Worm (Caenorhabditis elegans) whole organism, L4 larva: ENCODE results near the gene bath-5.

ENCODE experiments used
- F10B5.3 ChIP-seq: sonication (generic microtip); optimal IDR thresholded peaks from 2 replicates; lab custom pipeline; 2016; ENCODE audit warnings: mild to moderate bottlenecking, missing genetic modification characterization, missing compliant biosample characterization
- F37D6.2 ChIP-seq: sonication (generic microtip); optimal IDR thresholded peaks from 2 replicates; lab custom pipeline; 2016; ENCODE audit warnings: mild to moderate bottlenecking, missing genetic modification characterization, missing compliant biosample characterization
- T26A8.4 ChIP-seq: fragments of 200-800 bp; sonication (Bioruptor generic); IDR thresholded peaks from 2 replicates; pipeline ENCODE4 v1.3.6; 2022; ENCODE audit warnings: missing genetic modification characterization, missing compliant biosample characterization
- Y105C5A.15 ChIP-seq: fragments of 200-800 bp; sonication (Bioruptor generic); IDR thresholded peaks from 2 replicates; pipeline ENCODE4 v1.3.6; 2022; ENCODE audit warnings: missing genetic modification characterization, missing compliant biosample characterization
- Y48G9A.11 ChIP-seq: fragments of 200-800 bp; sonication (Bioruptor generic); IDR thresholded peaks from 2 replicates; pipeline ENCODE4 v1.3.6; 2022; ENCODE audit warnings: missing genetic modification reagents, missing genetic modification characterization, missing compliant biosample characterization
- Y5F2A.4 ChIP-seq: fragments of 200-800 bp; sonication (Bioruptor generic); optimal IDR thresholded peaks from 2 replicates; lab custom pipeline; 2018; ENCODE audit warnings: mild to moderate bottlenecking, missing genetic modification characterization, missing compliant biosample characterization
- ZK337.2 ChIP-seq: fragments of 200-800 bp; sonication (Bioruptor generic); IDR thresholded peaks from 2 replicates; pipeline ENCODE4 v1.3.6; 2022; ENCODE audit warnings: missing genetic modification reagents, missing genetic modification characterization, missing compliant biosample characterization
- aha-1 ChIP-seq: fragments of 150-350 bp; peaks from one replicate; lab custom pipeline; 2014; ENCODE audit warnings: missing biosample characterization, missing genetic modification characterization
- aly-2 ChIP-seq: sonication (generic microtip); optimal IDR thresholded peaks from 2 replicates; lab custom pipeline; 2018; ENCODE audit warnings: missing biosample characterization, missing genetic modification characterization
- arid-1 ChIP-seq: fragments of 200-800 bp; sonication (Bioruptor generic); conservative IDR thresholded peaks from 2 replicates; pipeline ENCODE4 v1.3.6; 2022; ENCODE audit warnings: missing genetic modification reagents, missing genetic modification characterization, missing compliant biosample characterization
- ceh-20 ChIP-seq: fragments of 200-800 bp; sonication (Bioruptor generic); IDR thresholded peaks from 2 replicates; pipeline ENCODE4 v1.3.6; 2022; ENCODE audit warnings: missing genetic modification reagents, missing genetic modification characterization, missing compliant biosample characterization
- ceh-62 ChIP-seq: sonication (generic microtip); optimal IDR thresholded peaks from 2 replicates; lab custom pipeline; 2017; ENCODE audit warnings: missing biosample characterization, missing genetic modification characterization
- ceh-82 ChIP-seq: sonication (generic microtip); optimal IDR thresholded peaks from 2 replicates; lab custom pipeline; 2017; ENCODE audit warnings: missing biosample characterization, missing genetic modification characterization
- daf-12 ChIP-seq: fragments of 150-350 bp; optimal IDR thresholded peaks from 2 replicates; lab custom pipeline; 2014; ENCODE audit warnings: missing biosample characterization, missing genetic modification reagents, missing genetic modification characterization
- daf-16 ChIP-seq, 3 experiments: sonication (generic microtip); optimal IDR thresholded peaks; 2 replicates each; lab custom pipeline; 2016 to 2017; ENCODE audit warnings: missing genetic modification characterization in 3 of 3, missing genetic modification reagents in 3 of 3, mild to moderate bottlenecking in 2 of 3, missing compliant biosample characterization in 2 of 3, missing biosample characterization in 1 of 3, moderate library complexity in 1 of 3
- daf-19 ChIP-seq: fragments of 200-800 bp; sonication (Bioruptor generic); conservative IDR thresholded peaks from 2 replicates; pipeline ENCODE4 v1.3.6; 2022; ENCODE audit warnings: missing genetic modification characterization, missing compliant biosample characterization
- daf-8 ChIP-seq: fragments of 200-800 bp; sonication (Bioruptor generic); IDR thresholded peaks from 2 replicates; pipeline ENCODE4 v1.3.6; 2022; ENCODE audit warnings: missing genetic modification characterization, missing compliant biosample characterization
- dmd-9 ChIP-seq: fragments of 200-800 bp; sonication (Bioruptor generic); IDR thresholded peaks from 2 replicates; pipeline ENCODE4 v1.3.6; 2022; ENCODE audit warnings: missing genetic modification reagents, missing genetic modification characterization, missing compliant biosample characterization
- dve-1 ChIP-seq: sonication (generic microtip); optimal IDR thresholded peaks from 2 replicates; lab custom pipeline; 2017; ENCODE audit warnings: antibody characterized with exemption, mild to moderate bottlenecking, missing genetic modification characterization, missing compliant biosample characterization; ENCODE audit not compliant: insufficient read depth
- fos-1 ChIP-seq: fragments of 150-350 bp; optimal IDR thresholded peaks from 2 replicates; lab custom pipeline; 2014; ENCODE audit warnings: missing biosample characterization, missing genetic modification characterization
- hmg-1.1 ChIP-seq: fragments of 200-800 bp; sonication (Bioruptor generic); IDR thresholded peaks from 2 replicates; pipeline ENCODE4 v1.3.6; 2022; ENCODE audit warnings: missing genetic modification reagents, missing genetic modification characterization, missing compliant biosample characterization
- jun-1 ChIP-seq: fragments of 150-350 bp; optimal IDR thresholded peaks from 2 replicates; lab custom pipeline; 2014; ENCODE audit warnings: missing biosample characterization, missing genetic modification reagents, missing genetic modification characterization
- lin-1 ChIP-seq: fragments of 200-800 bp; sonication (Bioruptor generic); IDR thresholded peaks from 2 replicates; pipeline ENCODE4 v1.3.6; 2022; ENCODE audit warnings: missing genetic modification reagents, missing genetic modification characterization, missing compliant biosample characterization
- lir-3 ChIP-seq: sonication (generic microtip); optimal IDR thresholded peaks from 2 replicates; lab custom pipeline; 2016; ENCODE audit warnings: mild to moderate bottlenecking, missing genetic modification characterization, missing compliant biosample characterization
- mdt-29 ChIP-seq: fragments of 200-800 bp; sonication (Bioruptor generic); IDR thresholded peaks from 2 replicates; pipeline ENCODE4 v1.3.6; 2022; ENCODE audit warnings: missing genetic modification reagents, missing genetic modification characterization, missing compliant biosample characterization
- mep-1 ChIP-seq: fragments of 150-350 bp; sonication (generic microtip); optimal IDR thresholded peaks from 3 replicates; lab custom pipeline; 2014; ENCODE audit warnings: missing biosample characterization, missing genetic modification characterization
- mes-2 ChIP-seq: sonication (generic microtip); optimal IDR thresholded peaks from 2 replicates; lab custom pipeline; 2016; ENCODE audit warnings: missing genotype, mild to moderate bottlenecking, missing genetic modification characterization, missing compliant biosample characterization; ENCODE audit not compliant: poor library complexity, severe bottlenecking
- mxl-3 ChIP-seq: fragments of 200-800 bp; sonication (Bioruptor generic); optimal IDR thresholded peaks from 2 replicates; lab custom pipeline; 2018; ENCODE audit warnings: mild to moderate bottlenecking, missing genetic modification characterization, missing compliant biosample characterization
- nhr-111 ChIP-seq: fragments of 200-800 bp; sonication (Bioruptor generic); optimal IDR thresholded peaks from 2 replicates; lab custom pipeline; 2018; ENCODE audit warnings: mild to moderate bottlenecking, missing genetic modification characterization, missing compliant biosample characterization
- nhr-237 ChIP-seq: sonication (generic microtip); optimal IDR thresholded peaks from 2 replicates; lab custom pipeline; 2017; ENCODE audit warnings: missing biosample characterization, missing genetic modification characterization
- nhr-25 ChIP-seq: sonication (generic microtip); optimal IDR thresholded peaks from 2 replicates; lab custom pipeline; 2017; ENCODE audit warnings: missing genetic modification characterization, mild to moderate bottlenecking, missing compliant biosample characterization, antibody characterized with exemption, moderate library complexity, borderline replicate concordance; ENCODE audit not compliant: insufficient read depth
- nhr-77 ChIP-seq: fragments of 150-350 bp; optimal IDR thresholded peaks from 2 replicates; lab custom pipeline; 2014; ENCODE audit warnings: missing biosample characterization, missing genetic modification characterization
- saeg-2 ChIP-seq: fragments of 200-800 bp; sonication (Bioruptor generic); IDR thresholded peaks from 2 replicates; pipeline ENCODE4 v1.3.6; 2022; ENCODE audit warnings: missing genetic modification reagents, missing genetic modification characterization, missing compliant biosample characterization
- sdz-12 ChIP-seq: fragments of 200-800 bp; sonication (Bioruptor generic); optimal IDR thresholded peaks from 2 replicates; lab custom pipeline; 2018; ENCODE audit warnings: mild to moderate bottlenecking, missing genetic modification characterization, missing compliant biosample characterization
- snpc-4 ChIP-seq: fragments of 150-350 bp; optimal IDR thresholded peaks from 2 replicates; lab custom pipeline; 2014; ENCODE audit warnings: missing biosample characterization, missing genetic modification characterization
- spr-3 ChIP-seq: fragments of 200-800 bp; sonication (Bioruptor generic); optimal IDR thresholded peaks from 2 replicates; lab custom pipeline; 2018; ENCODE audit warnings: mild to moderate bottlenecking, missing genetic modification characterization, missing compliant biosample characterization
- tra-1 ChIP-seq: fragments of 200-800 bp; sonication (Bioruptor generic); IDR thresholded peaks from 2 replicates; pipeline ENCODE4 v1.3.6; 2022; ENCODE audit warnings: missing genetic modification reagents, missing genetic modification characterization, missing compliant biosample characterization
- unc-130 ChIP-seq: sonication (generic microtip); optimal IDR thresholded peaks from 2 replicates; lab custom pipeline; 2016; ENCODE audit warnings: missing genetic modification reagents, missing genetic modification characterization, missing compliant biosample characterization
- unc-39 ChIP-seq: sonication (generic microtip); optimal IDR thresholded peaks from 2 replicates; lab custom pipeline; 2017; ENCODE audit warnings: missing biosample characterization, missing genetic modification characterization
- unc-62 ChIP-seq, 3 experiments: fragments of 150-350 bp in 1 of 3; sonication (generic microtip); optimal IDR thresholded peaks in 2 of 3; peaks in 1 of 3; 1 replicate in 1 of 3; 2 replicates in 2 of 3; lab custom pipeline; 2014 to 2017; ENCODE audit warnings: missing biosample characterization in 3 of 3, missing genetic modification characterization in 3 of 3, missing genetic modification reagents in 3 of 3, missing genotype in 1 of 3
- zag-1 ChIP-seq: fragments of 150-350 bp; optimal IDR thresholded peaks from 2 replicates; lab custom pipeline; 2014; ENCODE audit warnings: missing biosample characterization, missing genetic modification characterization
- zfp-2 ChIP-seq: sonication (generic microtip); optimal IDR thresholded peaks from 2 replicates; lab custom pipeline; 2016; ENCODE audit warnings: mild to moderate bottlenecking, missing genetic modification characterization, missing compliant biosample characterization
- ztf-11 ChIP-seq: fragments of 150-350 bp; optimal IDR thresholded peaks from 2 replicates; lab custom pipeline; 2014; ENCODE audit warnings: missing biosample characterization, missing genetic modification characterization

The bath-5 gene

DNA sequence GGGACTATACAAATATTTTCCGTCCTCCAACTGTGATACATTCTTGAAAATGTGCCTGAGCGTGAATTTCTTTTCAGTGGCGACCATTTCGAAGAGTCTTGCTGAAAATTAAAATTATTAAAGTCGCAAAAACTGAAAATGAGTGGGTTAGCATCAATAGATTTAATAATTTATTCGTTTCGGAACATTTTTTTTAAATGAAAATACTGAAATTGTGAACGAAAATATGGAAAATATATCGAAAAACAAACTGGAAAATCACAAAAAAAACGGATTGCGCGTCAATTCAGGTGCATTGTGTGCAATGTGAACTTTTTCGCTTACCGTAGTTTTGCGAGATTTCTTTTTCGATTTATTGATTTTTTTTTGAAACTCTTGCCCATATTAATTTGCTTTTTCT, at the start of gene bath-5:
Gene bath-5, minus strand, starts transcription at position 101 of the 400 bp plus-strand sequence.
- TF ChIP-seq spr-3 (GFP tag; lab: Kevin White, UChicago) = no peak
- no peak for TF ChIP-seq mep-1 (tag; lab: Kevin White, UChicago)
- no peak for TF ChIP-seq dve-1 (tag; lab: Kevin White, UChicago)
- TF ChIP-seq jun-1 (tag; lab: Kevin White, UChicago) = no peak
- no peak for TF ChIP-seq mes-2 (tag; lab: Kevin White, UChicago)
- TF ChIP-seq aha-1 (tag; lab: Kevin White, UChicago) = no peak
- no peak for TF ChIP-seq Y105C5A.15 (GFP tag; lab: Robert Waterston, UW)
- TF ChIP-seq saeg-2 (GFP tag; lab: Robert Waterston, UW) = no peak
- TF ChIP-seq lir-3 (tag; lab: Kevin White, UChicago) = no peak
- TF ChIP-seq, all 104 proteins: peak for 0

DNA sequence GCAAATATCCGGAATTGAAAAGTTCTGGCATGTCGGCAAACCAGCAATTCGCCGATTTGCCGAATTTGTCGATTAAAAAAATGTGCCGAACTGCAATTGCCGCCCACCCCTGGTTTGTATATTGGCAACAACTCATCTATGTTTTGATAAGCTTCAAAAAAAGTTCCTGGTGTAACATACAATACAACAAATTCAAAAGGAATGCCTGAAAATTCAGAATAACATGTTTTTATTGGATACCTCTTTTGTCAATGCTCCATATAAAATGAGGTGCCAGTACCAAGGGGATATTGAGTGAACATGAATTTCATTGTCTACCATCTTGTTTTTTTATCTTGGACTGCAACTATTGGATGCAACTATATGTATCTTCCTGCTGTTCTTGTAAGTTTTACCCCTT, 49.5 kb upstream of the bath-5 start, which contains the start of gene T16A1.4:
Gene T16A1.4, plus strand, starts transcription at position 301 of the 400 bp plus-strand sequence.
- no peak for TF ChIP-seq sdz-12 (GFP tag; lab: Kevin White, UChicago)
- no peak for TF ChIP-seq daf-12 (tag; lab: Kevin White, UChicago)
- TF ChIP-seq lin-1 (GFP tag; lab: Robert Waterston, UW) = no peak
- no peak for TF ChIP-seq zag-1 (tag; lab: Kevin White, UChicago)
- no peak for TF ChIP-seq snpc-4 (tag; lab: Kevin White, UChicago)
- no peak for TF ChIP-seq mxl-3
- TF ChIP-seq, all 104 proteins: peak for 0

DNA sequence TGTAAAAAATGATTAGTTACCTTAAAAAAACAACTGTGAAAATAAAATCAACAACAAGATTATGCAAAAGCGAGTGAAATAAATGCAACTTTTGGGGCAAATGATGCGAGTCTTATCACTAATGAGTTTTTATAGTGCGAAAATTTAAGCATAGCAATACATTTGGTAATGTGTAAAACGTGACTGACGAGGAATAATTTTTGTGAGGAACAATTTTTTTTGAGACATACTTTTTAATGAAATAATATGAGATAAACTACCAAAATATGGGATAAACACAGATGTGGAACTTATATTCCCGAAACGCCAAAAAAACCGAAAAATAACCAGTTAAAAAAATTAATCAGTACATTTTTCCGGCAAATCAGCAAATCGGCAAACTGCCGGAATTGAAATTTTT, 48.7 kb upstream of the bath-5 start, which contains the start of gene F07E5.9:
Gene F07E5.9, minus strand, starts transcription at position 101 of the 400 bp plus-strand sequence.
- TF ChIP-seq zfp-2 (tag; lab: Kevin White, UChicago) (no peak), hmg-1.1 (GFP tag; lab: Robert Waterston, UW) (no peak), daf-19 (GFP tag; lab: Robert Waterston, UW) (no peak), unc-39 (tag; lab: Kevin White, UChicago) (no peak), ZK337.2 (GFP tag; lab: Robert Waterston, UW) (no peak), unc-130 (GFP tag; lab: Kevin White, UChicago) (no peak), fos-1 (tag; lab: Kevin White, UChicago) (no peak), ceh-62 (tag; lab: Kevin White, UChicago) (no peak), daf-8 (no peak)
- TF ChIP-seq, all 104 proteins: peak for 0

DNA sequence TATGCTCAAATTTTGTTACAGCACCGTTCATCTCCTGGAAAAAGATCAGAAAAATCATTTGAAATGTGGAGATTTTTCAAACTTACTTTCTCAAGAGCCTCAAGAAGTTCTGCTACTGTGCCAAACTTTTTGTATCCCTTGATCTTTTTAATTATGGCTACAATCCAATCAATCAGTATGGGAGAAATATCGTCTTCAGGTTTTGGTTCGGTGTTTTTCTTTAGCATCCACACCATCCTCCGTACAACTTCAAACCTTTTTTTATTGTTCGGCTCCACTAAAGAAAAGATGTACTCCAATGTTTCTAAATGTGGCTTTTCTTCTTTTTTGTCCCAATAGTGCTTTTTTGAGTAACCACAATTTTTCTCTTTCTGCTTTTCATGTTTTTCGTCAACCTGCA, 44.7 kb upstream of the bath-5 start:
- TF ChIP-seq ceh-82 (tag; lab: Kevin White, UChicago) = no peak
- no peak for TF ChIP-seq ztf-11 (tag; lab: Kevin White, UChicago)
- TF ChIP-seq nhr-25 (tag; lab: Kevin White, UChicago) = no peak
- TF ChIP-seq Y48G9A.11 (GFP tag; lab: Robert Waterston, UW) = no peak
- peak in 1 of 2 experiments; percentile 95 for TF ChIP-seq unc-62 (GFP tag; optimal IDR thresholded peaks at IDR 0.05 in 1 of 2; lab: Kevin White, UChicago)
- no peak for TF ChIP-seq unc-62 (tag; optimal IDR thresholded peaks at IDR 0.05; lab: Kevin White, UChicago)
- no peak for TF ChIP-seq arid-1 (GFP tag; lab: Robert Waterston, UW)
- TF ChIP-seq, all 104 proteins: peak for 1

ce11 chrII:2075513-2075912, 43.8 kb upstream of the bath-5 start, which contains the start of gene F07E5.8:
Gene F07E5.8 (minus strand): TSS chrII:2075613.
- TF ChIP-seq Y105C5A.15 (GFP tag; lab: Robert Waterston, UW) (no peak), nhr-111 (GFP tag; lab: Kevin White, UChicago) (no peak), mep-1 (tag; lab: Kevin White, UChicago) (no peak), T26A8.4 (no peak), nhr-77 (tag; lab: Kevin White, UChicago) (no peak), nhr-237 (tag; lab: Kevin White, UChicago) (no peak), dmd-9 (GFP tag; lab: Robert Waterston, UW) (no peak), F37D6.2 (no peak), sdz-12 (GFP tag; lab: Kevin White, UChicago) (no peak), tra-1 (GFP tag; lab: Robert Waterston, UW) (no peak), daf-12 (tag; lab: Kevin White, UChicago) (no peak), F10B5.3 (tag; lab: Kevin White, UChicago) (no peak), lir-3 (tag; lab: Kevin White, UChicago) (no peak), daf-16 (GFP tag; optimal IDR thresholded peaks at IDR 0.05; lab: Kevin White, UChicago) (no peak), daf-16 (tag; optimal IDR thresholded peaks at IDR 0.05; lab: Kevin White, UChicago) (no peak), mdt-29 (GFP tag; lab: Robert Waterston, UW) (no peak), Y5F2A.4 (GFP tag; lab: Kevin White, UChicago) (no peak), aha-1 (tag; lab: Kevin White, UChicago) (no peak), ceh-20 (GFP tag; lab: Robert Waterston, UW) (no peak), aly-2 (tag; lab: Kevin White, UChicago) (no peak)
